Fruit fly (Drosophila melanogaster): ENCODE data around the gene CG4496.

Gene CG4496

DNA sequence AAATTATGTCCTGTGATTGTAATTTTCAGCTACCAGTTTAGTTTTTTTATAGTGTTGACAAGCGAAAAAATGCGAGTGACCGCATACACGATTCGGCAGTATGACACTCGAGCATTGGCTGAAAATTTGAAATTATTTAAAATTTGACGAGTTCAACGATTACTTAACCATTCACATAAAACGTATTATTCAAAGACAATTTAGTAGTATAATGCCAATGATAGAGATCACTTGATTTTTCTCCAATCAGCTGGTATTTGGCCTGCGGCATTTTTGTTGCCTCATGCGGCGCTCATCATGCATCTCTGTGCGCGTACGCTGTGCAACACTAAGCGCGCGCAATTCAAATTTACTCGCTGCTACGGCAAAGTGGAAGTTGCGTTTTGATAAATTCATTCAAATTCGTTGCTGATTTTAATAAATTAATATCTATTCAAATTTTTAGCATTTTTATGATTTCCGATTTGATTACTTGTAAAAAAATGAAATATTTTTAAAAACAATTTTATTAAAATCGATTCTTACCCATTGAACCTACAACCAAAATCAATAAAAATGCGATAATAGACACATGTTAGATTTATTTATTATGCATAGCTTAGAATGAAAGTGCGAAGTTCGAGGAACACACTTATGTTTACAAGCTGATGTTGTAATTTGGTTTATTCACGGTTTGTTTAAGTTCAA lies 4.7 kb upstream of the CG4496 start, which contains the start of gene CG4497 (continued):
- TF ChIP-seq zfh2 (GFP tag; optimal IDR thresholded peaks at IDR 0.05) (peak; percentile 98), CG15479 (GFP tag; optimal IDR thresholded peaks at IDR 0.05) (peak; percentile 33), CG1832 (GFP tag; optimal IDR thresholded peaks at IDR 0.05) (no peak), Usf (GFP tag; optimal IDR thresholded peaks at IDR 0.05) (peak; percentile 78), lbe (GFP tag; optimal IDR thresholded peaks at IDR 0.05) (peak; percentile 84), Tbp (GFP tag; optimal IDR thresholded peaks at IDR 0.05) (no peak), HmgZ (tag; optimal IDR thresholded peaks at IDR 0.05) (peak; percentile 95), gsb (GFP tag; IDR thresholded peaks at IDR 0.05) (peak; percentile 86), CG5180 (GFP tag; optimal IDR thresholded peaks at IDR 0.05) (peak; percentile 39), Nf-YA (GFP tag; IDR thresholded peaks at IDR 0.05) (peak; percentile 75; the same call in 1 of the 2 replicates), Gug (GFP tag; IDR thresholded peaks at IDR 0.05) (peak; percentile 90), HmgD (GFP tag; optimal IDR thresholded peaks at IDR 0.05) (peak; percentile 92), Dip3 (GFP tag; optimal IDR thresholded peaks at IDR 0.05) (peak; percentile 98), Hr3 (GFP tag; optimal IDR thresholded peaks at IDR 0.05) (peak; percentile 95), CG9437 (GFP tag; optimal IDR thresholded peaks at IDR 0.05) (peak; percentile 78), phol (tag; optimal IDR thresholded peaks at IDR 0.05) (peak; percentile 98), CG13894 (tag; optimal IDR thresholded peaks at IDR 0.05) (peak; percentile 73), Drgx (GFP tag; IDR thresholded peaks at IDR 0.05) (peak; percentile 78), CG2875 (GFP tag; optimal IDR thresholded peaks at IDR 0.05) (peak; percentile 39), CG1529 (GFP tag; optimal IDR thresholded peaks at IDR 0.05) (peak; percentile 44), CG32532 (GFP tag; IDR thresholded peaks at IDR 0.05) (peak; percentile 91), ind (GFP tag; optimal IDR thresholded peaks at IDR 0.05) (peak; percentile 95), Meics (GFP tag; optimal IDR thresholded peaks at IDR 0.05) (peak; percentile 87), zfh1 (GFP tag; IDR thresholded peaks at IDR 0.05) (peak; percentile 92), CG11723 (GFP tag; optimal IDR thresholded peaks at IDR 0.05) (peak; percentile 83), crol (GFP tag; IDR thresholded peaks at IDR 0.05) (no peak; the same call in 1 of the 2 replicates), CG2129 (GFP tag; IDR thresholded peaks at IDR 0.05; ENCODE audit: partially characterized antibody) (no peak), D19A (tag; optimal IDR thresholded peaks at IDR 0.05) (peak; percentile 70), Ptx1 (GFP tag; IDR thresholded peaks at IDR 0.05) (peak; percentile 97), slou (GFP tag; optimal IDR thresholded peaks at IDR 0.05) (peak; percentile 93), cad (GFP tag; optimal IDR thresholded peaks at IDR 0.05) (no peak), CG17361 (GFP tag; IDR thresholded peaks at IDR 0.05) (peak; percentile 92), lmd (GFP tag; IDR thresholded peaks at IDR 0.05) (peak; percentile 98), bab2 (GFP tag; optimal IDR thresholded peaks at IDR 0.05) (peak; percentile 95), CG11504 (tag; optimal IDR thresholded peaks at IDR 0.05) (peak; percentile 89), Hr78 (GFP tag; optimal IDR thresholded peaks at IDR 0.05) (peak in 1 of 2 experiments; percentile 16), ash1 (GFP tag; optimal IDR thresholded peaks at IDR 0.05) (no peak), CG7357 (GFP tag; IDR thresholded peaks at IDR 0.05) (peak; percentile 88), wor (GFP tag; IDR thresholded peaks at IDR 0.05) (peak; percentile 97), CG6791 (GFP tag; IDR thresholded peaks at IDR 0.05; ENCODE audit: partially characterized antibody) (peak; percentile 76; the same call in 1 of the 3 replicates), tx (GFP tag; optimal IDR thresholded peaks at IDR 0.05) (peak; percentile 95), BtbVII (GFP tag; optimal IDR thresholded peaks at IDR 0.05) (peak; percentile 66), nerfin-2 (GFP tag; IDR thresholded peaks at IDR 0.05; ENCODE audit: partially characterized antibody) (peak; percentile 85), Xbp1 (GFP tag; optimal IDR thresholded peaks at IDR 0.05) (peak; percentile 97), CG17328 (GFP tag; IDR thresholded peaks at IDR 0.05) (peak; percentile 87), CG12299 (tag; optimal IDR thresholded peaks at IDR 0.05) (peak; percentile 61), CG17186 (GFP tag; optimal IDR thresholded peaks at IDR 0.05) (peak; percentile 94), CG12769 (tag; optimal IDR thresholded peaks at IDR 0.05) (peak; percentile 92), emc (GFP tag; optimal IDR thresholded peaks at IDR 0.05) (peak; percentile 90)

All from whole organism, embryonic.